Fruit fly (Drosophila melanogaster) whole organism: ENCODE results near the gene CG13012.

Experiments used
- Dll ChIP-seq: fragments of >200 bp; optimal IDR thresholded peaks from 2 replicates; lab custom pipeline; 2017
- pan ChIP-seq: fragments of >200 bp; optimal IDR thresholded peaks from 2 replicates; lab custom pipeline; 2017
- psq ChIP-seq: fragments of >200 bp; optimal IDR thresholded peaks from 2 replicates; lab custom pipeline; 2017
- usp ChIP-seq: fragments of >200 bp; optimal IDR thresholded peaks from 2 replicates; lab custom pipeline; 2017; ENCODE audit warnings: missing biosample characterization, missing genetic modification characterization, mixed read lengths

DNA sequence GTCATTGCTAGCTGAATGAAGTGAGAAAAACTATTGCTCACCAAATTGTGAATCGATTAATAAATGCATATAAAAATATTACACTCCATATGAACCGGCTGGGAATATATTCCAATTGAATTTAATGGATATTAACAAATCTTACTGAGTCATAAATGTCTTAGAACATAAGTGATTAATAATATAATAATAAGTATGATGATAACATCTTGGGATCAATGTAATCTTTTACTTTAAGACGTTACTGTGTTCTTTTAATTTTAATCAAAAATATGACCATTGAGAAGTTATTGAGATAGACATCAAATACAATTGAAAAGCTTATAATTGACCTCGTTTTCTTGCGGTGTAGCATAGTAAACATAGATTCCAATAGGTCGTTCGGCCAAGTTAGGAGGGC is 15.8 kb upstream of the CG13012 start:
- TF ChIP-seq psq (lab: Kevin White, UChicago) (no peak), usp (GFP tag; lab: Kevin White, UChicago) (no peak), Dll (lab: Kevin White, UChicago) (no peak), pan (lab: Kevin White, UChicago) (no peak)
